Worm (Caenorhabditis elegans) whole organism, early embryonic: ENCODE data around the gene fbxa-1.

Experiments used
- ama-1 ChIP-seq: fragments of 150-350 bp; optimal IDR thresholded peaks from 2 replicates; lab custom pipeline; 2014
- ets-7 ChIP-seq: sonication (generic microtip); optimal IDR thresholded peaks from 2 replicates; lab custom pipeline; 2016; ENCODE audit warnings: missing genotype, missing genetic modification characterization, missing compliant biosample characterization
- flt-1 ChIP-seq: fragments of 200-800 bp; sonication (Bioruptor generic); IDR thresholded peaks from 2 replicates; pipeline ENCODE4 v1.3.6; 2022; ENCODE audit warnings: missing genetic modification characterization, missing compliant biosample characterization
- hmg-4 ChIP-seq: fragments of 200-800 bp; sonication (Bioruptor generic); optimal IDR thresholded peaks from 2 replicates; lab custom pipeline; 2018; ENCODE audit warnings: mild to moderate bottlenecking, missing genetic modification characterization, missing compliant biosample characterization
- scrt-1 ChIP-seq: fragments of 200-800 bp; sonication (Bioruptor generic); IDR thresholded peaks from 2 replicates; pipeline ENCODE4 v1.3.6; 2022; ENCODE audit warnings: missing genetic modification characterization, missing compliant biosample characterization
- tbx-11 ChIP-seq: fragments of 200-800 bp; sonication (Bioruptor generic); IDR thresholded peaks from 2 replicates; pipeline ENCODE4 v1.3.6; 2022; ENCODE audit warnings: missing genetic modification characterization, missing compliant biosample characterization
- tbx-37 ChIP-seq: fragments of 200-800 bp; sonication (Bioruptor generic); conservative IDR thresholded peaks from 2 replicates; pipeline ENCODE4 v1.3.6; 2022; ENCODE audit warnings: missing genetic modification reagents, missing genetic modification characterization, missing compliant biosample characterization

DNA sequence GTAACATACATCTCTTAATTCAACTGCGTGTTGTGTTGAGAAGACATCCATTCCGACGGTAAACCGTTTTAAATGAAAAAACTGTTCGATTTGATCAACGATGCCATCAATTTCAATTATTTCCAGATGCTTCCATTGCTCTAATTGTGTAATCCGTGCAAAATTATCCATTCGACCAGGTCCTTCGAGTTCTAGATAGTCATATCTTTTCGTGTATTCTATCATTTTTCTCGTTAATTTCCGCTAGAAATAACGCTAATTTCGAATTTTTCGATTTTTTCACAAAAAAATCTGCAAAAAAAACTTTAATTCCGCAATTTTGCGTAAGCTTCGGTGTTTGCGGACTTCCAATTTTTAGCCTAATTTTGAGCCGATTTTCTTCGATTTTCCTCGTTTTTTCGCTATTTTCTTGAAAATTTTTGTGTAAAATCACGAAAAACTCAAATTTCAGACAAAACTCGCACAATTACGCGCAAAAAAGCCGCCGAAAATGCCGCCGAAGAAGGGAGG is 6.1 kb upstream of the fbxa-1 start, which contains the start of the genes fbxa-66 and iffb-1:
- no peak for TF ChIP-seq tbx-37 (GFP tag; lab: Robert Waterston, UW)
- no peak for TF ChIP-seq hmg-4
- no peak for TF ChIP-seq flt-1 (GFP tag; lab: Robert Waterston, UW)
- TF ChIP-seq scrt-1: no peak
- no peak for TF ChIP-seq ama-1 (lab: Kevin White, UChicago)
- no peak for TF ChIP-seq tbx-11 (GFP tag; lab: Robert Waterston, UW)
- no peak for TF ChIP-seq ets-7 (tag; lab: Kevin White, UChicago)
